Fruit fly (Drosophila melanogaster) whole organism, embryonic: ENCODE results near the gene CG5641.
A peak's percentile ranks its signal among the peaks of the same experiment; 100 is the strongest.

Experiments
- B-H2 ChIP-seq: fragments of 200-800 bp; sonication (Bioruptor generic); optimal IDR thresholded peaks from 2 replicates; lab custom pipeline; 2018; ENCODE audit warnings: missing biosample characterization, mild to moderate bottlenecking, missing genetic modification characterization
- Bgb ChIP-seq: fragments of 200-800 bp; sonication (Bioruptor generic); IDR thresholded peaks from 2 replicates; pipeline ENCODE4 v1.3.6; 2022; ENCODE audit warnings: missing biosample characterization, missing genetic modification characterization; ENCODE audit not compliant: partially characterized antibody
- Blimp-1 ChIP-seq: fragments of 200-800 bp; sonication (Bioruptor generic); optimal IDR thresholded peaks from 3 replicates; lab custom pipeline; 2018; ENCODE audit warnings: missing biosample characterization, missing genetic modification characterization, mild to moderate bottlenecking, moderate library complexity, missing genetic modification reagents
- C15 ChIP-seq: fragments of 200-800 bp; sonication (Bioruptor generic); IDR thresholded peaks from 3 replicates; pipeline ENCODE4 v1.3.6; 2022; ENCODE audit warnings: missing biosample characterization, missing genetic modification characterization
- CG11560 ChIP-seq: fragments of 200-800 bp; sonication (Bioruptor generic); IDR thresholded peaks from 3 replicates; pipeline ENCODE4 v1.3.6; 2022; ENCODE audit warnings: missing biosample characterization, missing genetic modification characterization
- CG13287 ChIP-seq: fragments of 200-800 bp; sonication (Bioruptor generic); IDR thresholded peaks from 2 replicates; pipeline ENCODE4 v1.3.6; 2022; ENCODE audit warnings: missing biosample characterization, missing genetic modification characterization; ENCODE audit not compliant: partially characterized antibody
- CG13424 ChIP-seq: fragments of 200-800 bp; sonication (Bioruptor generic); optimal IDR thresholded peaks from 2 replicates; lab custom pipeline; 2019; ENCODE audit warnings: missing biosample characterization, mild to moderate bottlenecking, missing genetic modification characterization, moderate library complexity
- CG14050 ChIP-seq: fragments of 200-800 bp; sonication (Bioruptor generic); IDR thresholded peaks from 3 replicates; pipeline ENCODE4 v1.3.6; 2022; ENCODE audit warnings: missing biosample characterization, missing genetic modification characterization
- CG18011 ChIP-seq: fragments of 200-800 bp; sonication (Bioruptor generic); optimal IDR thresholded peaks from 2 replicates; lab custom pipeline; 2017; ENCODE audit warnings: missing biosample characterization, missing genetic modification characterization, mild to moderate bottlenecking, moderate library complexity, missing genotype
- CG2678 ChIP-seq: fragments of 200-800 bp; sonication (Bioruptor generic); optimal IDR thresholded peaks from 3 replicates; lab custom pipeline; 2019; ENCODE audit warnings: missing biosample characterization, mild to moderate bottlenecking, missing genetic modification characterization, moderate library complexity
- CG30020 ChIP-seq: fragments of 200-800 bp; optimal IDR thresholded peaks from 2 replicates; lab custom pipeline; 2019; ENCODE audit warnings: missing biosample characterization, mild to moderate bottlenecking, missing genetic modification characterization, moderate library complexity
- CG30403 ChIP-seq: fragments of 200-800 bp; sonication (Bioruptor generic); optimal IDR thresholded peaks from 3 replicates; lab custom pipeline; 2016; ENCODE audit warnings: missing biosample characterization, missing genetic modification characterization
- CG32767 ChIP-seq: fragments of 200-800 bp; sonication (Bioruptor generic); IDR thresholded peaks from 2 replicates; pipeline ENCODE4 v1.3.6; 2022; ENCODE audit warnings: missing biosample characterization, missing genetic modification characterization
- CG34422 ChIP-seq: fragments of 200-800 bp; sonication (Bioruptor generic); IDR thresholded peaks from 3 replicates; pipeline ENCODE4 v1.3.6; 2022; ENCODE audit warnings: missing biosample characterization, missing genetic modification characterization
- CG42726 ChIP-seq: fragments of 200-800 bp; sonication (Bioruptor generic); IDR thresholded peaks from 2 replicates; pipeline ENCODE4 v1.3.6; 2022; ENCODE audit warnings: missing biosample characterization, missing genetic modification characterization; ENCODE audit not compliant: partially characterized antibody
- CG4404 ChIP-seq: fragments of 200-800 bp; sonication (Bioruptor generic); IDR thresholded peaks from 2 replicates; pipeline ENCODE4 v1.3.6; 2022; ENCODE audit warnings: missing biosample characterization, missing genetic modification characterization
- CG4820 ChIP-seq: fragments of 200-800 bp; sonication (Bioruptor generic); optimal IDR thresholded peaks from 3 replicates; lab custom pipeline; 2016; ENCODE audit warnings: missing biosample characterization, missing genetic modification characterization
- CG6791 ChIP-seq: fragments of 200-800 bp; sonication (Bioruptor generic); IDR thresholded peaks from 3 replicates; pipeline ENCODE4 v1.3.6; 2022; ENCODE audit warnings: missing biosample characterization, missing genetic modification characterization; ENCODE audit not compliant: partially characterized antibody
- CG7357 ChIP-seq: fragments of 200-800 bp; sonication (Bioruptor generic); IDR thresholded peaks from 3 replicates; pipeline ENCODE4 v1.3.6; 2022; ENCODE audit warnings: missing biosample characterization, missing genetic modification characterization
- CG7963 ChIP-seq: fragments of 200-800 bp; sonication (Bioruptor generic); IDR thresholded peaks from 3 replicates; pipeline ENCODE4 v1.3.6; 2022; ENCODE audit warnings: missing biosample characterization, missing genetic modification characterization; ENCODE audit not compliant: partially characterized antibody
- CG8089 ChIP-seq: fragments of 200-800 bp; sonication (Bioruptor generic); optimal IDR thresholded peaks from 3 replicates; lab custom pipeline; 2016; ENCODE audit warnings: missing biosample characterization, missing genetic modification characterization
- CG8359 ChIP-seq: fragments of 200-800 bp; sonication (Bioruptor generic); optimal IDR thresholded peaks from 2 replicates; lab custom pipeline; 2017; ENCODE audit warnings: missing biosample characterization, mild to moderate bottlenecking, missing genetic modification characterization, borderline replicate concordance
- CG8765 ChIP-seq: fragments of 200-800 bp; sonication (Bioruptor generic); IDR thresholded peaks from 2 replicates; pipeline ENCODE4 v1.3.6; 2022; ENCODE audit warnings: missing biosample characterization, missing genetic modification characterization
- CG9932 ChIP-seq: fragments of 200-800 bp; sonication (Bioruptor generic); IDR thresholded peaks from 2 replicates; pipeline ENCODE4 v1.3.6; 2022; ENCODE audit warnings: missing biosample characterization, missing genetic modification characterization
- Dbx ChIP-seq: fragments of 200-800 bp; sonication (Bioruptor generic); IDR thresholded peaks from 3 replicates; pipeline ENCODE4 v1.3.6; 2022; ENCODE audit warnings: missing biosample characterization, missing genetic modification characterization
- E2f2 ChIP-seq: fragments of 200-800 bp; sonication (Bioruptor generic); IDR thresholded peaks from 2 replicates; pipeline ENCODE4 v1.3.6; 2022; ENCODE audit warnings: missing biosample characterization, missing genetic modification characterization
- GATAe ChIP-seq: fragments of 200-800 bp; sonication (Bioruptor generic); conservative IDR thresholded peaks from 2 replicates; pipeline ENCODE4 v1.3.6; 2022; ENCODE audit warnings: missing biosample characterization, missing genetic modification characterization
- HLH3B ChIP-seq: fragments of 200-800 bp; sonication (Bioruptor generic); IDR thresholded peaks from 2 replicates; pipeline ENCODE4 v1.3.6; 2022; ENCODE audit warnings: missing biosample characterization, missing genetic modification characterization
- Hey ChIP-seq: fragments of 200-800 bp; sonication (Bioruptor generic); optimal IDR thresholded peaks from 3 replicates; lab custom pipeline; 2018; ENCODE audit warnings: missing biosample characterization, mild to moderate bottlenecking, missing genetic modification characterization
- Jarid2 ChIP-seq: fragments of 200-800 bp; sonication (Bioruptor generic); optimal IDR thresholded peaks from 3 replicates; lab custom pipeline; 2017; ENCODE audit warnings: mild to moderate bottlenecking, missing biosample characterization, missing genetic modification reagents, missing genetic modification characterization
- MTF-1 ChIP-seq: fragments of 200-800 bp; sonication (Bioruptor generic); optimal IDR thresholded peaks from 2 replicates; lab custom pipeline; 2018; ENCODE audit warnings: missing biosample characterization, mild to moderate bottlenecking, missing genetic modification characterization, borderline replicate concordance
- Meics ChIP-seq: fragments of 200-800 bp; sonication (Bioruptor generic); optimal IDR thresholded peaks from 2 replicates; lab custom pipeline; 2017; ENCODE audit warnings: missing biosample characterization, mild to moderate bottlenecking, missing genetic modification characterization
- NfI ChIP-seq: fragments of 200-800 bp; sonication (Bioruptor generic); optimal IDR thresholded peaks from 3 replicates; lab custom pipeline; 2018; ENCODE audit warnings: missing biosample characterization, mild to moderate bottlenecking, missing genetic modification characterization, moderate library complexity
- abd-A ChIP-seq: fragments of 200-800 bp; sonication (Bioruptor generic); optimal IDR thresholded peaks from 3 replicates; lab custom pipeline; 2019; ENCODE audit warnings: missing biosample characterization, mild to moderate bottlenecking, missing genetic modification characterization, moderate library complexity
- az2 ChIP-seq: fragments of 200-800 bp; sonication (Bioruptor generic); optimal IDR thresholded peaks from 3 replicates; lab custom pipeline; 2016; ENCODE audit warnings: missing biosample characterization, missing genetic modification characterization
- cg ChIP-seq: fragments of 200-800 bp; sonication (Bioruptor generic); optimal IDR thresholded peaks from 3 replicates; lab custom pipeline; 2019; ENCODE audit warnings: missing biosample characterization, mild to moderate bottlenecking, missing genetic modification characterization, moderate library complexity
- corto ChIP-seq: fragments of 200-800 bp; sonication (Bioruptor generic); optimal IDR thresholded peaks from 2 replicates; lab custom pipeline; 2016; ENCODE audit warnings: missing biosample characterization, mild to moderate bottlenecking, missing genetic modification characterization, moderate library complexity
- grn ChIP-seq: fragments of 200-800 bp; sonication (Bioruptor generic); optimal IDR thresholded peaks from 3 replicates; lab custom pipeline; 2017; ENCODE audit warnings: missing biosample characterization, missing genetic modification characterization
- gsb ChIP-seq: fragments of 200-800 bp; sonication (Bioruptor generic); IDR thresholded peaks from 2 replicates; pipeline ENCODE4 v1.3.6; 2022; ENCODE audit warnings: missing biosample characterization, missing genetic modification characterization
- mirr ChIP-seq: fragments of 200-800 bp; sonication (Bioruptor generic); optimal IDR thresholded peaks from 3 replicates; lab custom pipeline; 2018; ENCODE audit warnings: missing biosample characterization, mild to moderate bottlenecking, missing genetic modification characterization
- nom ChIP-seq: fragments of 200-800 bp; sonication (Bioruptor generic); optimal IDR thresholded peaks from 2 replicates; lab custom pipeline; 2017; ENCODE audit warnings: missing biosample characterization, missing genetic modification characterization, mild to moderate bottlenecking, moderate library complexity, missing genetic modification reagents
- pum ChIP-seq: fragments of 200-800 bp; sonication (Bioruptor generic); optimal IDR thresholded peaks from 2 replicates; lab custom pipeline; 2016; ENCODE audit warnings: missing biosample characterization, missing genetic modification characterization
- schlank ChIP-seq: fragments of 200-800 bp; sonication (Bioruptor generic); optimal IDR thresholded peaks from 2 replicates; lab custom pipeline; 2018; ENCODE audit warnings: missing biosample characterization, mild to moderate bottlenecking, missing genetic modification characterization
- sd ChIP-seq: fragments of 200-800 bp; sonication (Bioruptor generic); optimal IDR thresholded peaks from 3 replicates; lab custom pipeline; 2018; ENCODE audit warnings: missing biosample characterization, mild to moderate bottlenecking, missing genetic modification characterization, moderate library complexity
- seq ChIP-seq: fragments of 200-800 bp; sonication (Bioruptor generic); IDR thresholded peaks from 2 replicates; pipeline ENCODE4 v1.3.6; 2022; ENCODE audit warnings: missing biosample characterization, missing genetic modification characterization
- so ChIP-seq: fragments of 200-800 bp; sonication (Bioruptor generic); IDR thresholded peaks from 3 replicates; pipeline ENCODE4 v1.3.6; 2022; ENCODE audit warnings: missing biosample characterization, missing genetic modification characterization
- tna ChIP-seq: fragments of 200-800 bp; sonication (Bioruptor generic); IDR thresholded peaks from 2 replicates; pipeline ENCODE4 v1.3.6; 2022; ENCODE audit warnings: missing biosample characterization, missing genetic modification characterization; ENCODE audit not compliant: partially characterized antibody
- toy ChIP-seq: fragments of 200-800 bp; sonication (Bioruptor generic); IDR thresholded peaks from 2 replicates; pipeline ENCODE4 v1.3.6; 2022; ENCODE audit warnings: missing biosample characterization, missing genetic modification characterization
- unc-4 ChIP-seq: fragments of 200-800 bp; sonication (Bioruptor generic); IDR thresholded peaks from 2 replicates; pipeline ENCODE4 v1.3.6; 2022; ENCODE audit warnings: missing biosample characterization, missing genetic modification characterization; ENCODE audit not compliant: partially characterized antibody
- unpg ChIP-seq: fragments of 200-800 bp; sonication (Bioruptor generic); optimal IDR thresholded peaks from 3 replicates; lab custom pipeline; 2018; ENCODE audit warnings: missing biosample characterization, mild to moderate bottlenecking, missing genetic modification characterization, moderate library complexity

The CG5641 gene

DNA sequence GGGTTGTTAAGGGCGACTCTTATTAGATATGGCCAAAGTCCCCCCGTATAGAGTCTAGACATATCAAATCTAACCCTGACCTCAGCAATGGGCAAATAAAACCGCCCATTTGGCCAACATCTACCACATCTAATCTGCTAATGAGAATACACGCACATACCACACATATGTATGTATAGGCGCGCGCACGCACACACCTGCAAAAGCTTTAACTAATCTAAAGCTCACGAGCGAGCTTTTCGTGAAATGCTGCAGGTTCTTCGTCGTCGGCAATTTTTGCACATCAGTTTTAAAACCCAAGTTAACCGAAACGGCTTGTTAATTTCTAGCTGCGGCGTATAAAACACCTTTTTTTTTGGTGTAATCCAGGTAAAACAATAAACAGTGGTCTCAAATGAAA lies 14.7 kb upstream of the CG5641 start (continued):
- TF ChIP-seq CG7963 (GFP tag; lab: Robert Waterston, UW), result no peak
- no peak for TF ChIP-seq CG8089 (GFP tag; lab: Kevin White, UChicago)
- TF ChIP-seq CG34422 (GFP tag; lab: Robert Waterston, UW), result peak; percentile 19; the same call in 1 of the 3 replicates
- peak; percentile 49 for TF ChIP-seq B-H2 (GFP tag; lab: Kevin White, UChicago)
- peak; percentile 60 for TF ChIP-seq mirr
- peak; percentile 14; the same call in 1 of the 2 replicates for TF ChIP-seq CG13287 (GFP tag; lab: Robert Waterston, UW)
- TF ChIP-seq C15 (GFP tag; lab: Robert Waterston, UW), result no peak
- no peak for TF ChIP-seq CG42726 (GFP tag; lab: Robert Waterston, UW)
- TF ChIP-seq seq (GFP tag; lab: Robert Waterston, UW), result no peak
- TF ChIP-seq CG18011 (GFP tag; lab: Kevin White, UChicago), result no peak
- TF ChIP-seq grn (GFP tag; lab: Kevin White, UChicago), result peak; percentile 55
- no peak for TF ChIP-seq so
- TF ChIP-seq sd (tag; lab: Kevin White, UChicago), result peak; percentile 4
- no peak for TF ChIP-seq CG2678 (tag; lab: Kevin White, UChicago)
- no peak for TF ChIP-seq CG4820
- TF ChIP-seq gsb, result no peak
- TF ChIP-seq Blimp-1 (GFP tag; lab: Kevin White, UChicago), result no peak
- TF ChIP-seq HLH3B (GFP tag; lab: Robert Waterston, UW), result no peak
- TF ChIP-seq CG11560, result no peak
- no peak for TF ChIP-seq CG14050 (GFP tag; lab: Robert Waterston, UW)
- TF ChIP-seq abd-A (tag; lab: Kevin White, UChicago), result peak; percentile 48
- no peak for TF ChIP-seq nom
- 0 out of 2 replicates have a peak, but pooled peaks have one; percentile 37 for TF ChIP-seq tna (GFP tag; lab: Robert Waterston, UW)
- peak; percentile 20; the same call in 1 of the 2 replicates for TF ChIP-seq Bgb
- TF ChIP-seq CG4404 (GFP tag; lab: Robert Waterston, UW), result no peak
- TF ChIP-seq CG32767 (GFP tag; lab: Robert Waterston, UW), result no peak
- TF ChIP-seq az2 (GFP tag; lab: Kevin White, UChicago), result no peak
- TF ChIP-seq GATAe (GFP tag; lab: Robert Waterston, UW), result 0 out of 2 replicates have a peak, but pooled peaks have one; percentile 29
- no peak for TF ChIP-seq CG6791 (GFP tag; lab: Robert Waterston, UW)
- no peak for TF ChIP-seq Jarid2 (GFP tag; lab: Kevin White, UChicago)
- TF ChIP-seq CG9932, result no peak
- no peak for TF ChIP-seq Dbx
- TF ChIP-seq unc-4, result peak; percentile 18; the same call in 1 of the 2 replicates
- TF ChIP-seq Meics (GFP tag; lab: Kevin White, UChicago), result no peak
- peak; percentile 8 for TF ChIP-seq corto
- no peak for TF ChIP-seq Hey
- no peak for TF ChIP-seq CG8765 (GFP tag; lab: Robert Waterston, UW)
- TF ChIP-seq toy (GFP tag; lab: Robert Waterston, UW), result no peak
- no peak for TF ChIP-seq CG30403 (GFP tag; lab: Kevin White, UChicago)
- no peak for TF ChIP-seq pum (GFP tag; lab: Kevin White, UChicago)
- no peak for TF ChIP-seq CG7357 (GFP tag; lab: Robert Waterston, UW)
- TF ChIP-seq E2f2, result no peak
- no peak for TF ChIP-seq unpg (GFP tag; lab: Kevin White, UChicago)
- TF ChIP-seq CG13424 (tag; lab: Kevin White, UChicago), result no peak
- no peak for TF ChIP-seq CG8359 (GFP tag; lab: Kevin White, UChicago)
- TF ChIP-seq MTF-1 (GFP tag; lab: Kevin White, UChicago), result no peak
- peak; percentile 68 for TF ChIP-seq cg
- TF ChIP-seq NfI (GFP tag; lab: Kevin White, UChicago), result no peak
- no peak for TF ChIP-seq schlank (tag; lab: Kevin White, UChicago)
- TF ChIP-seq CG30020 (tag; lab: Kevin White, UChicago), result no peak
